Worm (Caenorhabditis elegans): ENCODE data around the gene mdt-10.

The mdt-10 gene

ce11 chrII:7858101-7858500, 3.3 kb upstream of the mdt-10 start, which contains the start of gene sds-22:
Gene sds-22 (plus strand): TSS chrII:7858401.
- TF ChIP-seq sea-2 (GFP tag; optimal IDR thresholded peaks at IDR 0.05) (no peak), lin-39 (tag; optimal IDR thresholded peaks at IDR 0.05) (no peak), ztf-11 (tag; optimal IDR thresholded peaks at IDR 0.05) (no peak), ceh-28 (tag; optimal IDR thresholded peaks at IDR 0.05) (no peak)

ce11 chrII:7857485-7858010, 2.7 kb upstream of the mdt-10 start, which contains the start of the genes cec-3 and T09A5.15:
Gene cec-3 (minus strand): TSS chrII:7857600.
Gene T09A5.15 (plus strand): TSS chrII:7857960.
- TF ChIP-seq ama-1 (optimal IDR thresholded peaks at IDR 0.05) (no peak), mml-1 (tag; optimal IDR thresholded peaks at IDR 0.05) (no peak), hmg-11 (tag; optimal IDR thresholded peaks at IDR 0.05) (no peak), nhr-76 (tag; optimal IDR thresholded peaks at IDR 0.05) (no peak), elt-2 (tag; optimal IDR thresholded peaks at IDR 0.05) (peak; percentile 22), ZK546.5 (tag; optimal IDR thresholded peaks at IDR 0.05) (no peak), nfya-1 (tag; optimal IDR thresholded peaks at IDR 0.05; ENCODE audit: insufficient read depth) (peak; percentile 64), ceh-9 (tag; optimal IDR thresholded peaks at IDR 0.05) (no peak), pha-4 (tag; optimal IDR thresholded peaks at IDR 0.05) (peak; percentile 61), snpc-4 (tag; optimal IDR thresholded peaks at IDR 0.05) (no peak), ztf-4 (tag; optimal IDR thresholded peaks at IDR 0.05) (no peak), nhr-237 (tag; optimal IDR thresholded peaks at IDR 0.05) (no peak), lsy-12 (tag; optimal IDR thresholded peaks at IDR 0.05) (no peak), nhr-25 (tag; optimal IDR thresholded peaks at IDR 0.05) (peak; percentile 2), egl-27 (tag; optimal IDR thresholded peaks at IDR 0.05) (no peak), nhr-23 (tag; optimal IDR thresholded peaks at IDR 0.05) (no peak), lin-15B (tag; optimal IDR thresholded peaks at IDR 0.05) (peak; percentile 48)

DNA sequence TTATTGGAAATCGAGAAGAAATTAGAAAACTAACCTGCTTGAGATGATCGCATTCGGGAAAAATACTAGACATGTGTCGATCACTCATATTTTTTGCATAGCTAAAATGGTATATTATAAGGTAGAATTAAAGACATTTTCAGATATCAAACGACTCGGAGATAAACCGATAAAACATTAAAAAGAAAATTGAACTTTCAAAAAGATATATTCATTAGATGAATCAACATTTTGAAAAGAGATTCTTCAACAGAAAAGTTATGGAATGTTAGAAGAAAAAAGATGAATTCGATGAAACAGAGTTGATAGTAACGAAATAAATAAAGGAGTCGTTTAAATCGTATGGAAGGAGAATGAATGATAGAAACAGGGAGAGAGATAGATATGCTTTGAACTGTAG, 777 bp upstream of the mdt-10 start, which contains the start of gene mdmh-35:
Gene mdmh-35, minus strand, starts transcription at position 101 of the 400 bp plus-strand sequence.
- TF ChIP-seq eor-1 (tag; optimal IDR thresholded peaks at IDR 0.05) (no peak), fkh-10 (GFP tag; optimal IDR thresholded peaks at IDR 0.05) (no peak), pha-4 (tag; optimal IDR thresholded peaks at IDR 0.05) (no peak), unc-62 (GFP tag; optimal IDR thresholded peaks at IDR 0.05) (no peak), ZK546.5 (tag; optimal IDR thresholded peaks at IDR 0.05) (no peak), ztf-4 (tag; optimal IDR thresholded peaks at IDR 0.05) (no peak), ceh-28 (tag; optimal IDR thresholded peaks at IDR 0.05) (no peak), nhr-23 (tag; optimal IDR thresholded peaks at IDR 0.05) (no peak), lsy-12 (tag; optimal IDR thresholded peaks at IDR 0.05) (no peak)

DNA sequence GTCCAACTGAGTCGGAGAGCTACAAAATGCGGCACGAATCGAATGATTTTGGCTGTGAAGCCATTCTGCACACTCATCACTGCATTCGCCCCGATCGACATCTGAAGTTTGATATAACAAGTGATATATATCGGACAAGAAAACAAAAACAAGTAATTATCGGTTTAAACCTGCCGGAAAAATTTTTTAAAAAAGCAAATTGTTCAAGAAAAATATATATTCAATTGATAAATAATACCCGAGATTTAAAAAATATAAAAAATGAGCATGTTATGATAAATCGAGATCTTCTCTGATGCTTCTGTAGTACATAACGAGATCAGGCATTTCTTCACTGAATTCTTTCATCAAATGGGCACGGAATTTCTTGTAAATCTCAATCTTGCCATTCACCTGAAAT, 1.2 kb downstream of the mdt-10 start, which contains the start of gene T09A5.5:
Gene T09A5.5, minus strand, starts transcription at position 101 of the 400 bp plus-strand sequence.
- TF ChIP-seq ztf-4 (tag; optimal IDR thresholded peaks at IDR 0.05), result no peak
- no peak for TF ChIP-seq nhr-76 (tag; optimal IDR thresholded peaks at IDR 0.05)
- TF ChIP-seq lsy-12 (tag; optimal IDR thresholded peaks at IDR 0.05), result no peak
- TF ChIP-seq pqm-1 (tag; optimal IDR thresholded peaks at IDR 0.05), result no peak
- TF ChIP-seq nhr-25 (tag; optimal IDR thresholded peaks at IDR 0.05), result no peak
- TF ChIP-seq ceh-9 (tag; optimal IDR thresholded peaks at IDR 0.05), result no peak
- no peak for TF ChIP-seq tbx-2 (tag; optimal IDR thresholded peaks at IDR 0.05)
- no peak for TF ChIP-seq lin-15B (tag; optimal IDR thresholded peaks at IDR 0.05)
- TF ChIP-seq nhr-11 (tag; optimal IDR thresholded peaks at IDR 0.05), result no peak
- TF ChIP-seq fkh-2 (tag; optimal IDR thresholded peaks at IDR 0.05), result no peak
- no peak for TF ChIP-seq zag-1 (tag; optimal IDR thresholded peaks at IDR 0.05)
- no peak for TF ChIP-seq nhr-12 (tag; optimal IDR thresholded peaks at IDR 0.05)
- no peak for TF ChIP-seq fos-1 (tag; optimal IDR thresholded peaks at IDR 0.05)
- TF ChIP-seq aly-2 (tag; optimal IDR thresholded peaks at IDR 0.05), result no peak
- no peak for TF ChIP-seq mml-1 (tag; optimal IDR thresholded peaks at IDR 0.05)
- no peak for TF ChIP-seq nhr-28 (tag; optimal IDR thresholded peaks at IDR 0.05)
- no peak for TF ChIP-seq egl-5 (tag; optimal IDR thresholded peaks at IDR 0.05)
- no peak for TF ChIP-seq unc-62 (GFP tag; optimal IDR thresholded peaks at IDR 0.05)

ce11 chrII:7851480-7851879, 3.4 kb downstream of the mdt-10 start:
- TF ChIP-seq daf-12 (tag; optimal IDR thresholded peaks at IDR 0.05) (no peak), jun-1 (tag; optimal IDR thresholded peaks at IDR 0.05) (no peak), tbx-2 (tag; optimal IDR thresholded peaks at IDR 0.05) (no peak), ZK546.5 (tag; optimal IDR thresholded peaks at IDR 0.05) (no peak), hmg-11 (tag; optimal IDR thresholded peaks at IDR 0.05) (no peak), ama-1 (optimal IDR thresholded peaks at IDR 0.05) (no peak), nhr-23 (tag; optimal IDR thresholded peaks at IDR 0.05) (no peak), lin-15B (tag; optimal IDR thresholded peaks at IDR 0.05) (no peak), egl-5 (tag; optimal IDR thresholded peaks at IDR 0.05) (peak; percentile 75), nhr-28 (tag; optimal IDR thresholded peaks at IDR 0.05) (no peak), pqm-1 (tag; optimal IDR thresholded peaks at IDR 0.05) (no peak), pha-4 (tag; optimal IDR thresholded peaks at IDR 0.05) (peak; percentile 62), elt-2 (tag; optimal IDR thresholded peaks at IDR 0.05) (peak; percentile 50)

Measured in whole organism, L3 larva.